Worm (Caenorhabditis elegans): Measurements from ENCODE around the gene sad-1.

sad-1 gene

ce11 chrX:13443283-13443682 is 57.2 kb downstream of the sad-1 start:
- peak; percentile 48; the same call in 1 of the 2 replicates for TF ChIP-seq vab-7 (GFP tag; IDR thresholded peaks at IDR 0.05)
- TF ChIP-seq ceh-62 (tag; optimal IDR thresholded peaks at IDR 0.05): no peak
- 0 out of 2 replicates have a peak, but pooled peaks have one; percentile 21 for TF ChIP-seq D1046.2 (GFP tag; IDR thresholded peaks at IDR 0.05)
- TF ChIP-seq lin-38 (GFP tag; IDR thresholded peaks at IDR 0.05): peak; percentile 35
- TF ChIP-seq egl-43 (GFP tag; IDR thresholded peaks at IDR 0.05): peak; percentile 72
- peak; percentile 80 for TF ChIP-seq snpc-1.2 (GFP tag; IDR thresholded peaks at IDR 0.05)
- TF ChIP-seq dmd-8 (GFP tag; IDR thresholded peaks at IDR 0.05): 0 out of 2 replicates have a peak, but pooled peaks have one; percentile 15
- no peak for TF ChIP-seq lin-29 (GFP tag; IDR thresholded peaks at IDR 0.05)
- peak in 1 of 2 experiments; percentile 18 for TF ChIP-seq daf-16 (GFP tag; optimal IDR thresholded peaks at IDR 0.05)
- TF ChIP-seq daf-16 (tag; optimal IDR thresholded peaks at IDR 0.05): no peak
- TF ChIP-seq skn-1 (tag; optimal IDR thresholded peaks at IDR 0.05): no peak
- TF ChIP-seq Y48G9A.11 (GFP tag; IDR thresholded peaks at IDR 0.05): no peak
- no peak for TF ChIP-seq set-16 (GFP tag; IDR thresholded peaks at IDR 0.05)
- 0 out of 2 replicates have a peak, but pooled peaks have one; percentile 46 for TF ChIP-seq lim-7 (GFP tag; IDR thresholded peaks at IDR 0.05)

DNA sequence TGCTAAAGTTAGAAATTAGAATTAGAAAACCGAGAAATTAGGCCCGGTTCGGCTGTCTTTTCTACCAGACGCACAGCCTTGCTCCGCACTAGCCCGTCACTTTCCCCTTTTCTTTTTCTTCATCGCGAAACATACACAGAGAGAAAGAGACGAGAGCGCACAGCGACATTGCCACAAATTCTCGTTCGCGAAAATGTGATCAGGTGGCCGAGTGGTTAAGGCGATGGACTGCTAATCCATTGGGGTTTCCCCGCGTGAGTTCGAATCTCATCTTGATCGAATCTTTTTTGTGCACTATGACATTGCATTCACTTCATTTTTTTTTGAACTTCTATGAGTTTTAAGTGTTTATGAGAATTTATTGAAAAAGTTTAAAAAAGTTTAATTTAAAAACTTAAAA is 58.0 kb downstream of the sad-1 start:
- TF ChIP-seq nhr-77 (tag; optimal IDR thresholded peaks at IDR 0.05) (peak; percentile 19), ztf-7 (tag; optimal IDR thresholded peaks at IDR 0.05) (peak; percentile 51), lin-13 (GFP tag; optimal IDR thresholded peaks at IDR 0.05) (peak; percentile 25), Y75B8A.6 (GFP tag; IDR thresholded peaks at IDR 0.05) (no peak), madf-5 (GFP tag; IDR thresholded peaks at IDR 0.05) (0 out of 4 replicates have a peak, but pooled peaks of 1 of the 2 experiments have one; percentile 39), jun-1 (tag; optimal IDR thresholded peaks at IDR 0.05) (peak; percentile 20), php-3 (GFP tag; IDR thresholded peaks at IDR 0.05) (peak; percentile 27; the same call in 1 of the 2 replicates), mdl-1 (tag; optimal IDR thresholded peaks at IDR 0.05) (peak in 1 of 2 experiments; percentile 29), F49E8.2 (tag; optimal IDR thresholded peaks at IDR 0.05; ENCODE audit: borderline replicate concordance) (no peak), arid-1 (GFP tag; conservative IDR thresholded peaks at IDR 0.05) (0 out of 2 replicates have a peak, but pooled peaks have one; percentile 53), mxl-3 (GFP tag; optimal IDR thresholded peaks at IDR 0.05) (peak; percentile 38), pha-4 (GFP tag; IDR thresholded peaks at IDR 0.05) (no peak), pha-4 (tag; optimal IDR thresholded peaks at IDR 0.05) (no peak), lin-1 (GFP tag; IDR thresholded peaks at IDR 0.05) (no peak), nhr-28 (tag; optimal IDR thresholded peaks at IDR 0.05) (no peak), madf-9 (GFP tag; conservative IDR thresholded peaks at IDR 0.05) (peak; percentile 75), nhr-42 (GFP tag; IDR thresholded peaks at IDR 0.05) (0 out of 2 replicates have a peak, but pooled peaks have one; percentile 67), unc-39 (tag; optimal IDR thresholded peaks at IDR 0.05) (no peak), vab-7 (GFP tag; IDR thresholded peaks at IDR 0.05) (peak; percentile 77), lim-7 (GFP tag; IDR thresholded peaks at IDR 0.05) (peak; percentile 63), rbr-2 (tag; optimal IDR thresholded peaks at IDR 0.05) (peak; percentile 74), set-16 (GFP tag; IDR thresholded peaks at IDR 0.05) (no peak), spr-1 (tag; optimal IDR thresholded peaks at IDR 0.05) (peak; percentile 44), Y105C5A.15 (GFP tag; IDR thresholded peaks at IDR 0.05) (0 out of 2 replicates have a peak, but pooled peaks have one; percentile 63), mxl-2 (GFP tag; conservative IDR thresholded peaks at IDR 0.05) (0 out of 2 replicates have a peak, but pooled peaks have one; percentile 11), nhr-10 (tag; optimal IDR thresholded peaks at IDR 0.05) (no peak), hif-1 (tag; optimal IDR thresholded peaks at IDR 0.05) (no peak), T26A8.4 (GFP tag; IDR thresholded peaks at IDR 0.05) (peak; percentile 74), spr-3 (GFP tag; optimal IDR thresholded peaks at IDR 0.05) (no peak), F26F4.8 (GFP tag; conservative IDR thresholded peaks at IDR 0.05) (peak; percentile 42; the same call in 1 of the 2 replicates), lsy-2 (tag; optimal IDR thresholded peaks at IDR 0.05) (no peak), hmg-1.1 (GFP tag; IDR thresholded peaks at IDR 0.05) (peak; percentile 89), hlh-30 (tag; optimal IDR thresholded peaks at IDR 0.05; ENCODE audit: insufficient read depth) (peak; percentile 70), dmd-6 (GFP tag; IDR thresholded peaks at IDR 0.05) (peak; percentile 65), skn-1 (tag; optimal IDR thresholded peaks at IDR 0.05) (no peak), ceh-82 (tag; optimal IDR thresholded peaks at IDR 0.05) (no peak), aha-1 (tag) (no peak), ceh-62 (tag; optimal IDR thresholded peaks at IDR 0.05) (no peak), F37D6.2 (tag; optimal IDR thresholded peaks at IDR 0.05) (peak; percentile 66), lir-3 (tag; optimal IDR thresholded peaks at IDR 0.05) (no peak)
